Worm (Caenorhabditis elegans) whole organism, L4 larva: ENCODE results near the gene F27E5.5.

ENCODE experiments used
- skn-1 ChIP-seq: fragments of 150-350 bp; optimal IDR thresholded peaks from 2 replicates; lab custom pipeline; 2014; ENCODE audit warnings: missing biosample characterization, missing genetic modification characterization
- snpc-4 ChIP-seq: fragments of 150-350 bp; optimal IDR thresholded peaks from 2 replicates; lab custom pipeline; 2014; ENCODE audit warnings: missing biosample characterization, missing genetic modification characterization

ce11 chrII:10099804-10100360, 31.8 kb downstream of the F27E5.5 start, which contains the start of the genes pas-7 and puf-12:
- no peak for TF ChIP-seq snpc-4 (tag; lab: Kevin White, UChicago)
- no peak for TF ChIP-seq skn-1 (tag; lab: Kevin White, UChicago)
